Worm (Caenorhabditis elegans): ENCODE results near the gene C47A4.1.
A peak's percentile ranks its signal among the peaks of the same experiment; 100 is the strongest.

C47A4.1 gene

DNA sequence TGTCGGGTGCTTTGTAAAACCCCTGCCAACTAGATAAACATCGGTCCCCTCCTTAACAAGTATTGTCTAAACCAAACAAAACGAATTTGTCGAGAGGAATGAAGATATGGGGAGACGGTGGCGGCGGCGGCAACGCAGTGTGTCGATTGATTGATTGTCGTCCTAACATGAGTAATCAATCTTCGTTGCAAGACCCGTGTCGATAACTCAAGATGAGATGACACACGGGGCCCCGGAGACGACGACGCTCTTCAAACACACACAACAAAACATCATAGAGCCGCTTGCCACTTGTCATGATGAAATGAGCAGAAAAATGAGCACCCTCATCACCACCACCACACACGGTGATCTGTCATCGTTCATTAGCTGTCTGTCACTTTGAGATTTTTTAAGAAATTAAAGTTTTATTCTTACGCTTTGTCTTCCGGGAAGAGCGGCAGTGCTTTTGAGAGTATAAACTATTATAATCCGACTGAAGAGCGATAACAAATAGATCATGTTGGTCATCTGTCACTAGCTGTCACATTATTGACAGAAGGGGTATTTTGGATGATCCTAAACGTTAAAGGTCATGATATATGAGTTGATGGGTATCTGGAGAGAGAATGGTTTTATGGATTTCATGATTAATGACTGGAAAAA lies 20.3 kb downstream of the C47A4.1 start:
- TF ChIP-seq aly-2 (tag; optimal IDR thresholded peaks at IDR 0.05) (no peak), unc-62 (GFP tag; optimal IDR thresholded peaks at IDR 0.05) (peak; percentile 98), ceh-28 (tag; optimal IDR thresholded peaks at IDR 0.05) (peak; percentile 42), nhr-237 (tag; optimal IDR thresholded peaks at IDR 0.05) (no peak), nfya-1 (tag; optimal IDR thresholded peaks at IDR 0.05; ENCODE audit: insufficient read depth) (peak; percentile 35), elt-1 (tag; optimal IDR thresholded peaks at IDR 0.05) (peak; percentile 28), lin-39 (tag; optimal IDR thresholded peaks at IDR 0.05) (peak; percentile 99), snpc-4 (tag; optimal IDR thresholded peaks at IDR 0.05) (peak; percentile 1), hmg-11 (tag; optimal IDR thresholded peaks at IDR 0.05) (peak; percentile 12)

DNA sequence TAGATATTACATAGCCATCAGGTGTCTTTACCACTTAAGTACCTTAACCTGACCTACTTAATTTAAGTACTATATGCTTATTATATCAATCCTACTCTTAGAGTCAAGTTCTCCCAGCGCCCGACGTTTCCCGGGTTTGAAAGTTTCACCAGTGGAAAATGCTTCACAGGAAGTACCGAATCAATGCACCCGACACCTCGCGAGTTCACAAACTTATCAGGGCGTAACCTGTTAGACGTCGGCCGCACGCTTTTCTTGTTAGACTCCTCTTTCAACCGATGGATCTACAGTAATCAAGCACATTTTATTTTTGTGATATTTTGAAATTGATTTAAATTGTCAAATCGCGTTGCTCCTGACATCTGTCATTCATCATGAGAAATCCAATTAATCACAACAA lies 20.9 kb downstream of the C47A4.1 start:
- TF ChIP-seq mml-1 (tag; optimal IDR thresholded peaks at IDR 0.05): no peak
- no peak for TF ChIP-seq lin-15B (tag; optimal IDR thresholded peaks at IDR 0.05)
- no peak for TF ChIP-seq unc-62 (GFP tag; optimal IDR thresholded peaks at IDR 0.05)
- TF ChIP-seq ama-1 (optimal IDR thresholded peaks at IDR 0.05): no peak
- TF ChIP-seq nhr-12 (tag; optimal IDR thresholded peaks at IDR 0.05): no peak
- TF ChIP-seq lin-39 (tag; optimal IDR thresholded peaks at IDR 0.05): no peak
- TF ChIP-seq ceh-9 (tag; optimal IDR thresholded peaks at IDR 0.05): no peak
- TF ChIP-seq daf-12 (tag; optimal IDR thresholded peaks at IDR 0.05): no peak
- no peak for TF ChIP-seq ceh-16 (tag; optimal IDR thresholded peaks at IDR 0.05)
- TF ChIP-seq pqm-1 (tag; optimal IDR thresholded peaks at IDR 0.05): no peak
- no peak for TF ChIP-seq elt-2 (tag; optimal IDR thresholded peaks at IDR 0.05)
- no peak for TF ChIP-seq eor-1 (tag; optimal IDR thresholded peaks at IDR 0.05)
- TF ChIP-seq hmg-11 (tag; optimal IDR thresholded peaks at IDR 0.05): no peak
- no peak for TF ChIP-seq sea-2 (GFP tag; optimal IDR thresholded peaks at IDR 0.05)
- no peak for TF ChIP-seq nhr-67 (tag; optimal IDR thresholded peaks at IDR 0.05)
- TF ChIP-seq nfya-1 (tag; optimal IDR thresholded peaks at IDR 0.05; ENCODE audit: insufficient read depth): no peak
- no peak for TF ChIP-seq nhr-43 (tag; optimal IDR thresholded peaks at IDR 0.05; ENCODE audit: poor library complexity, severe bottlenecking)

DNA sequence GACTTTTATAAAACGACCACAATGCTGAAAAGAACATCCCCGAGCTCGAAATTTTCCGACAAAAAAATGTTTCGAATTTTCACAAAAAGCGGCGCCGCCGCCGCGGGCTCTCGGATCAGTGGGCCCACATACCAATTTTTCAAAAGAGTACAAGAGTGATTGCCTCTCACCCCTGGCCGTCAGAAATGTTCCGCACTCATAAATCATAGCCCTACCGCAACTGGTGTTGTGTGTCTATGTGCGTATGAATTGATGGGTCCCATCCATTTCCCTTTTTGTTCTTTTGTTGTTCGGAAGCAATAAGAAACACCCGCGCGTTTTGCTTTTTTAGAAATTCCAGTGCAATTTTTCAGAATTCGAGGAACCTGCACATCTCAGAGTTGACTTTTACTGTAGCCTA lies 21.6 kb downstream of the C47A4.1 start:
- peak; percentile 85 for TF ChIP-seq unc-62 (GFP tag; optimal IDR thresholded peaks at IDR 0.05)
- TF ChIP-seq lin-39 (tag; optimal IDR thresholded peaks at IDR 0.05): peak; percentile 96
- peak; percentile 37 for TF ChIP-seq nfya-1 (tag; optimal IDR thresholded peaks at IDR 0.05; ENCODE audit: insufficient read depth)
- TF ChIP-seq elt-1 (tag; optimal IDR thresholded peaks at IDR 0.05): peak; percentile 48
- TF ChIP-seq nhr-67 (tag; optimal IDR thresholded peaks at IDR 0.05): no peak
- peak; percentile 7 for TF ChIP-seq hmg-11 (tag; optimal IDR thresholded peaks at IDR 0.05)
- TF ChIP-seq zag-1 (tag; optimal IDR thresholded peaks at IDR 0.05): no peak
- no peak for TF ChIP-seq ceh-9 (tag; optimal IDR thresholded peaks at IDR 0.05)

DNA sequence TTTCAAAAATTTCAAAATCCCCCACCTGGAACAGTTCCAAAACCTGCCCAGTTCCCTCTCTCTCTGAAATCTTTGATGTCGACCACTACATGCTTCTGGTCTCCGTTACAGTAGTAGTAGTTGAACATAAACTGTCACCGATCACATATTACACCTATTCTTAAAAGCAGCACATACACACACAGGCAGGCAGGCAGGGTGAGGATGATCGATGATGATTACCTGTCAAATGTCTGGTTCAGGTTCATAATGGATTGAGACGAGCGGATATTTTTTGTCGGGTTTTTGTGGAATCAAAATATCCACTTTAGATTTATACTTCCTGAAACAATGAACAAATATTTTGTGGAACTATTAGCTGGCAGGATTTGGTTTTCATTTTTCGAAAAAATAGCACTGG lies 22.2 kb downstream of the C47A4.1 start:
- TF ChIP-seq ceh-16 (tag; optimal IDR thresholded peaks at IDR 0.05): no peak
- TF ChIP-seq daf-12 (tag; optimal IDR thresholded peaks at IDR 0.05): no peak
- TF ChIP-seq pqm-1 (tag; optimal IDR thresholded peaks at IDR 0.05): no peak

DNA sequence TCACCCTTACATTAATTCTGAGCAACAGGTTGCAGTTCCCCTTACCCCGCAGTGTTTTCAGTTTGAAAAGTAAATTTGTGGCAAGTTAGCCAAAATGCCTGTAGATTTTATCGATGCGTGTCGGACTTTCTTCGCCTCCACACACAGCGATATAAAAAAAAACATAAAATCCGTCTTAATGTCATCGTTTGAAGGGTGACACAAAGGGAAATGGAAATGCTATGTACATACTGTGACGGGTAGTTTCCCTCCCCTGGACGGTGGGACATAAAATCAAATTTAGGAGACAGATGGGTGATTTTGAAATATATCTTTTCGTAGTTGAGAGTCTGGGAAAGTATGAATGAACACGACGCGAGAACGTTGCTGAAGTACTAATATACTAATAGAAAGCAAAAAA lies 23.7 kb downstream of the C47A4.1 start:
- TF ChIP-seq zag-1 (tag; optimal IDR thresholded peaks at IDR 0.05): no peak
- no peak for TF ChIP-seq mdl-1 (tag; optimal IDR thresholded peaks at IDR 0.05)
- TF ChIP-seq egl-5 (tag; optimal IDR thresholded peaks at IDR 0.05): peak; percentile 79
- TF ChIP-seq nfya-1 (tag; optimal IDR thresholded peaks at IDR 0.05; ENCODE audit: insufficient read depth): no peak
- TF ChIP-seq fkh-2 (tag; optimal IDR thresholded peaks at IDR 0.05): no peak
- TF ChIP-seq hmg-11 (tag; optimal IDR thresholded peaks at IDR 0.05): no peak
- TF ChIP-seq elt-2 (tag; optimal IDR thresholded peaks at IDR 0.05): no peak

DNA sequence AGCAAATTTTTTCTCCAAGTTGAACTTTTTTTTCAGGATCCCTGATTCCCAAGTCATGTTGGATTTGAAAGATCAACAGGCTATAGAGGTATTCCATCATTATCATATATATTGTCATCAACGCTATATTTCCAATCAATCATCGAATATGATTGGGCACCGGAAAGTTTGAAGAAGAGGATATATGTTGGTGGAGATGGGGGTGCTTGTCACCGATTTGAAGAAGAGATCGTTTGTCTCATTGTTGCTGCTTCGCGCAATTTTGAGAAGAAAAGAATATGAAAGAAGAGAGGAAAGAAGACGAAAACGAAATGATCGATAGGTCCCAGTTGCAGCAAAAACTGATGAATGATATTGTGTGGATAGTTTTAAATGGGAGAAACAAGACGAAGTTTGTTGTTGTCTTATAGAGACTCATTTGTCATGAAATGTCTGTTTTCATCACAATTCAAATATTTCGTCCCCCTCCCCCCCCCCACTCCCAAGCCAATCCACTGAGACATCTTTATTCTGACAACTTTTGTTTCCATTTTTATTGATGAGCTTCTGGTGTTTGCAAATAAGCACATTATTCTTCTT lies 26.8 kb downstream of the C47A4.1 start, which contains the start of gene T23G4.2:
T23G4.2 (minus strand) TSS at position 255 of the 579 bp plus-strand sequence.
- TF ChIP-seq ceh-28 (tag; optimal IDR thresholded peaks at IDR 0.05): peak; percentile 15
- TF ChIP-seq tbx-2 (tag; optimal IDR thresholded peaks at IDR 0.05): no peak
- no peak for TF ChIP-seq egl-27 (tag; optimal IDR thresholded peaks at IDR 0.05)
- TF ChIP-seq lin-39 (tag; optimal IDR thresholded peaks at IDR 0.05): peak; percentile 77
- peak; percentile 76 for TF ChIP-seq unc-62 (GFP tag; optimal IDR thresholded peaks at IDR 0.05)
